Fruit fly (Drosophila melanogaster): ENCODE data around the gene Mnt.

The Mnt gene

dm6 chrX:3696540-3697206, 25.1 kb downstream of the Mnt start (continued):
- TF ChIP-seq Hr3 (GFP tag; optimal IDR thresholded peaks at IDR 0.05) (no peak), E2f1 (GFP tag; IDR thresholded peaks at IDR 0.05) (no peak), CG6689 (GFP tag; IDR thresholded peaks at IDR 0.05) (no peak), CG34376 (GFP tag; optimal IDR thresholded peaks at IDR 0.05) (no peak), CG14014 (GFP tag; IDR thresholded peaks at IDR 0.05) (no peak), dmrt11E (tag; optimal IDR thresholded peaks at IDR 0.05) (peak; percentile 18), Hey (tag; optimal IDR thresholded peaks at IDR 0.05) (peak; percentile 42), Ptx1 (GFP tag; IDR thresholded peaks at IDR 0.05) (no peak), ewg (GFP tag; optimal IDR thresholded peaks at IDR 0.05) (no peak), Med (GFP tag) (peak; percentile 65), Antp (GFP tag; optimal IDR thresholded peaks at IDR 0.05) (no peak), CG31441 (GFP tag; IDR thresholded peaks at IDR 0.05) (0 out of 2 replicates have a peak, but pooled peaks have one; percentile 30), cg (GFP tag; optimal IDR thresholded peaks at IDR 0.05) (peak; percentile 7), gcm (GFP tag; optimal IDR thresholded peaks at IDR 0.05) (peak; percentile 5), CG6254 (GFP tag; optimal IDR thresholded peaks at IDR 0.05) (no peak), HmgZ (tag; optimal IDR thresholded peaks at IDR 0.05) (no peak), sens (GFP tag) (peak; percentile 79), CG17612 (GFP tag; IDR thresholded peaks at IDR 0.05) (no peak), CG1603 (tag; optimal IDR thresholded peaks at IDR 0.05) (peak; percentile 61), CG2202 (tag; optimal IDR thresholded peaks at IDR 0.05) (no peak), fu2 (GFP tag; optimal IDR thresholded peaks at IDR 0.05) (no peak), CG11696 (GFP tag; IDR thresholded peaks at IDR 0.05) (no peak), gem (tag; optimal IDR thresholded peaks at IDR 0.05) (peak; percentile 44), CG16815 (GFP tag; optimal IDR thresholded peaks at IDR 0.05) (no peak), Side (GFP tag; optimal IDR thresholded peaks at IDR 0.05) (no peak), Myb (GFP tag; optimal IDR thresholded peaks at IDR 0.05) (no peak), CG18476 (GFP tag; optimal IDR thresholded peaks at IDR 0.05) (no peak), CG3281 (GFP tag; optimal IDR thresholded peaks at IDR 0.05) (no peak), CG11504 (tag; optimal IDR thresholded peaks at IDR 0.05) (peak; percentile 22), H15 (GFP tag; IDR thresholded peaks at IDR 0.05) (no peak), CG9932 (GFP tag; IDR thresholded peaks at IDR 0.05) (no peak), bsh (GFP tag; optimal IDR thresholded peaks at IDR 0.05) (peak in 1 of 2 experiments; percentile 58), ATbp (GFP tag; optimal IDR thresholded peaks at IDR 0.05) (no peak), kni (GFP tag; optimal IDR thresholded peaks at IDR 0.05) (peak; percentile 42), chn (GFP tag; optimal IDR thresholded peaks at IDR 0.05) (no peak), Dp (GFP tag; optimal IDR thresholded peaks at IDR 0.05) (no peak), CG14965 (GFP tag; optimal IDR thresholded peaks at IDR 0.05; ENCODE audit: borderline replicate concordance) (no peak), CG10979 (tag; optimal IDR thresholded peaks at IDR 0.05) (peak; percentile 45), CG32772 (GFP tag; IDR thresholded peaks at IDR 0.05) (no peak), lola (GFP tag; optimal IDR thresholded peaks at IDR 0.05) (peak in 1 of 3 experiments; percentile 34), CG7987 (GFP tag; optimal IDR thresholded peaks at IDR 0.05) (no peak), HLH3B (GFP tag; IDR thresholded peaks at IDR 0.05) (0 out of 2 replicates have a peak, but pooled peaks have one; percentile 6), Lpt (GFP tag; optimal IDR thresholded peaks at IDR 0.05) (no peak), run (tag; optimal IDR thresholded peaks at IDR 0.05) (no peak), mld (GFP tag; IDR thresholded peaks at IDR 0.05; ENCODE audit: partially characterized antibody) (no peak), dm (GFP tag; optimal IDR thresholded peaks at IDR 0.05) (peak; percentile 29), tap (tag; optimal IDR thresholded peaks at IDR 0.05) (no peak), unpg (GFP tag; optimal IDR thresholded peaks at IDR 0.05) (peak; percentile 32), Chrac-16 (GFP tag; optimal IDR thresholded peaks at IDR 0.05) (peak; percentile 5), CG6813 (GFP tag; optimal IDR thresholded peaks at IDR 0.05) (no peak)
